8 worm cellular contexts compared by ENCODE assay signal in genomic region chrV:8359113-8359564, ce11.
A peak's percentile ranks its signal among the peaks of the same experiment; 100 is the strongest.
TF ChIP-seq lines count a peak whose summit lies in the region.

Gene mpdu-1, minus strand, starts transcription at chrV:8359163.

TF ChIP-seq in whole organism, L1 larva, 84 proteins besides CTCF, POLR2A, EP300 and RAD21 (continues in another document):
- TF ChIP-seq nhr-11 (tag; optimal IDR thresholded peaks at IDR 0.05; lab: Kevin White, UChicago), result no peak
- TF ChIP-seq unc-130 (tag; optimal IDR thresholded peaks at IDR 0.05; lab: Kevin White, UChicago), result peak; percentile 31
- TF ChIP-seq skn-1 (tag; optimal IDR thresholded peaks at IDR 0.05; lab: Kevin White, UChicago), result peak; percentile 22
- TF ChIP-seq zip-4 (GFP tag; optimal IDR thresholded peaks at IDR 0.05; lab: Kevin White, UChicago), result peak; percentile 3
- TF ChIP-seq snu-23 (GFP tag; optimal IDR thresholded peaks at IDR 0.05; lab: Kevin White, UChicago), result peak; percentile 76
- no peak for TF ChIP-seq nhr-237 (tag; optimal IDR thresholded peaks at IDR 0.05; lab: Kevin White, UChicago)
- TF ChIP-seq ces-1 (GFP tag; optimal IDR thresholded peaks at IDR 0.05; lab: Kevin White, UChicago), result no peak
- TF ChIP-seq lsy-2 (tag; optimal IDR thresholded peaks at IDR 0.05; lab: Kevin White, UChicago), result peak; percentile 82 to 83
- TF ChIP-seq mef-2 (tag; optimal IDR thresholded peaks at IDR 0.05; lab: Kevin White, UChicago), result no peak
- TF ChIP-seq fkh-4 (tag; optimal IDR thresholded peaks at IDR 0.05; lab: Kevin White, UChicago; ENCODE audit: borderline replicate concordance), result no peak
- TF ChIP-seq sptf-1 (tag; optimal IDR thresholded peaks at IDR 0.05; lab: Kevin White, UChicago), result no peak

TF ChIP-seq in whole organism, L2 larva, 48 proteins besides CTCF, POLR2A, EP300 and RAD21 (continues in another document):
- TF ChIP-seq mdl-1 (tag; optimal IDR thresholded peaks at IDR 0.05; lab: Kevin White, UChicago), result no peak
- TF ChIP-seq elt-3 (tag; optimal IDR thresholded peaks at IDR 0.05; lab: Kevin White, UChicago), result no peak
- no peak for TF ChIP-seq lin-39 (tag; optimal IDR thresholded peaks at IDR 0.05; lab: Kevin White, UChicago)
- TF ChIP-seq nhr-129 (tag; optimal IDR thresholded peaks at IDR 0.05; lab: Kevin White, UChicago), result no peak
- no peak for TF ChIP-seq mab-5 (tag; optimal IDR thresholded peaks at IDR 0.05; lab: Kevin White, UChicago)
- TF ChIP-seq nhr-11 (tag; optimal IDR thresholded peaks at IDR 0.05; lab: Kevin White, UChicago), result no peak
- TF ChIP-seq sma-3 (GFP tag; optimal IDR thresholded peaks at IDR 0.05; lab: Kevin White, UChicago), result peak; percentile 48
- peak; percentile 2 for TF ChIP-seq R02D3.7 (tag; optimal IDR thresholded peaks at IDR 0.05; lab: Kevin White, UChicago)
- peak; percentile 39 to 86 for TF ChIP-seq lsy-2 (tag; optimal IDR thresholded peaks at IDR 0.05; lab: Kevin White, UChicago)
- no peak for TF ChIP-seq elt-1 (tag; optimal IDR thresholded peaks at IDR 0.05; lab: Kevin White, UChicago)
- peak; percentile 61 for TF ChIP-seq F13H6.1 (tag; optimal IDR thresholded peaks at IDR 0.05; lab: Kevin White, UChicago)
- no peak for TF ChIP-seq ztf-1 (GFP tag; conservative IDR thresholded peaks at IDR 0.05; lab: Robert Waterston, UW)

TF ChIP-seq in whole organism, L3 larva, 47 proteins besides CTCF, POLR2A, EP300 and RAD21 (continues in another document):
- TF ChIP-seq nfya-1 (tag; optimal IDR thresholded peaks at IDR 0.05; lab: Kevin White, UChicago; ENCODE audit: insufficient read depth) (peak; percentile 63), skn-1 (tag; optimal IDR thresholded peaks at IDR 0.05; lab: Kevin White, UChicago) (no peak), aly-2 (tag; optimal IDR thresholded peaks at IDR 0.05; lab: Kevin White, UChicago) (no peak), lin-39 (tag; optimal IDR thresholded peaks at IDR 0.05; lab: Kevin White, UChicago) (no peak), R02D3.7 (tag; optimal IDR thresholded peaks at IDR 0.05; lab: Kevin White, UChicago) (peak; percentile 3), snpc-4 (tag; optimal IDR thresholded peaks at IDR 0.05; lab: Kevin White, UChicago) (peak; percentile 91), fkh-10 (GFP tag; optimal IDR thresholded peaks at IDR 0.05; lab: Kevin White, UChicago) (no peak), elt-2 (tag; optimal IDR thresholded peaks at IDR 0.05; lab: Kevin White, UChicago) (peak; percentile 82), tbx-2 (tag; optimal IDR thresholded peaks at IDR 0.05; lab: Kevin White, UChicago) (no peak), hmg-11 (tag; optimal IDR thresholded peaks at IDR 0.05; lab: Kevin White, UChicago) (peak; percentile 24), lsy-12 (tag; optimal IDR thresholded peaks at IDR 0.05; lab: Kevin White, UChicago) (no peak), ceh-9 (tag; optimal IDR thresholded peaks at IDR 0.05; lab: Kevin White, UChicago) (no peak)

TF ChIP-seq in whole organism, L4 larva, 104 proteins besides CTCF, POLR2A, EP300 and RAD21 (continues in another document):
- TF ChIP-seq mxl-2 (GFP tag; conservative IDR thresholded peaks at IDR 0.05; lab: Robert Waterston, UW), result no peak
- TF ChIP-seq hlh-30 (tag; optimal IDR thresholded peaks at IDR 0.05; lab: Kevin White, UChicago; ENCODE audit: insufficient read depth), result peak; percentile 36
- TF ChIP-seq php-3 (GFP tag; IDR thresholded peaks at IDR 0.05; lab: Robert Waterston, UW), result no peak; the same call in 1 of the 2 replicates
- no peak for TF ChIP-seq vab-7 (GFP tag; IDR thresholded peaks at IDR 0.05; lab: Robert Waterston, UW)
- no peak for TF ChIP-seq mxl-3 (GFP tag; optimal IDR thresholded peaks at IDR 0.05; lab: Kevin White, UChicago)
- TF ChIP-seq tag-97 (GFP tag; IDR thresholded peaks at IDR 0.05; lab: Robert Waterston, UW), result no peak
- TF ChIP-seq ztf-7 (tag; optimal IDR thresholded peaks at IDR 0.05; lab: Kevin White, UChicago), result peak; percentile 59
- TF ChIP-seq daf-19 (GFP tag; conservative IDR thresholded peaks at IDR 0.05; lab: Robert Waterston, UW), result no peak
- TF ChIP-seq nhr-42 (GFP tag; IDR thresholded peaks at IDR 0.05; lab: Robert Waterston, UW), result no peak
- TF ChIP-seq jun-1 (tag; optimal IDR thresholded peaks at IDR 0.05; lab: Kevin White, UChicago), result no peak
- peak; percentile 72 for TF ChIP-seq T20F7.1 (GFP tag; optimal IDR thresholded peaks at IDR 0.05; lab: Kevin White, UChicago)
- no peak for TF ChIP-seq Y5F2A.4 (GFP tag; optimal IDR thresholded peaks at IDR 0.05; lab: Kevin White, UChicago)

TF ChIP-seq in whole organism, late embryonic, 69 proteins besides CTCF, POLR2A, EP300 and RAD21:
- no peak for TF ChIP-seq ceh-24 (tag; optimal IDR thresholded peaks at IDR 0.05; lab: Kevin White, UChicago)
- TF ChIP-seq tbx-7 (tag; optimal IDR thresholded peaks at IDR 0.05; lab: Kevin White, UChicago), result no peak
- TF ChIP-seq nfya-1 (tag; optimal IDR thresholded peaks at IDR 0.05; lab: Kevin White, UChicago), result peak; percentile 27
- TF ChIP-seq elt-2 (tag; optimal IDR thresholded peaks at IDR 0.05; lab: Kevin White, UChicago), result peak; percentile 36
- TF ChIP-seq F13H6.1 (tag; optimal IDR thresholded peaks at IDR 0.05; lab: Kevin White, UChicago), result no peak

TF ChIP-seq in whole organism, midembryonic, 9 proteins besides CTCF, POLR2A, EP300 and RAD21:
- no peak for TF ChIP-seq cog-1 (tag; optimal IDR thresholded peaks at IDR 0.05; lab: Kevin White, UChicago)
- 0 out of 2 replicates have a peak, but pooled peaks have one; percentile 39 for TF ChIP-seq flt-1 (GFP tag; IDR thresholded peaks at IDR 0.05; lab: Robert Waterston, UW)

TF ChIP-seq in whole organism, mixed stage, embryonic, 35 proteins besides CTCF, POLR2A, EP300 and RAD21:
- TF ChIP-seq ceh-39 (tag; optimal IDR thresholded peaks at IDR 0.05; lab: Kevin White, UChicago) (no peak), ces-1 (GFP tag; optimal IDR thresholded peaks at IDR 0.05; lab: Kevin White, UChicago) (peak; percentile 49), sem-2 (GFP tag; optimal IDR thresholded peaks at IDR 0.05; lab: Kevin White, UChicago) (no peak), mep-1 (tag; optimal IDR thresholded peaks at IDR 0.05; lab: Kevin White, UChicago) (peak; percentile 45), lsy-2 (tag; optimal IDR thresholded peaks at IDR 0.05; lab: Kevin White, UChicago) (peak; percentile 23), mls-2 (tag; optimal IDR thresholded peaks at IDR 0.05; lab: Kevin White, UChicago) (no peak), elt-1 (tag; optimal IDR thresholded peaks at IDR 0.05; lab: Kevin White, UChicago; ENCODE audit: borderline replicate concordance, insufficient read depth) (no peak), pha-4 (tag; optimal IDR thresholded peaks at IDR 0.05; lab: Kevin White, UChicago) (peak; percentile 4), ham-2 (GFP tag; optimal IDR thresholded peaks at IDR 0.05; lab: Kevin White, UChicago) (no peak), unc-62 (GFP tag; optimal IDR thresholded peaks at IDR 0.05; lab: Kevin White, UChicago) (no peak), snpc-4 (tag; optimal IDR thresholded peaks at IDR 0.05; lab: Kevin White, UChicago) (no peak), nhr-28 (tag; optimal IDR thresholded peaks at IDR 0.05; lab: Kevin White, UChicago) (no peak)
TF ChIP-seq in whole organism, mixed stage, embryonic: peak in this region for 4.

TF ChIP-seq in whole organism, young adult, 124 proteins besides CTCF, POLR2A, EP300 and RAD21 (continues in another document):
- TF ChIP-seq chd-7 (tag; optimal IDR thresholded peaks at IDR 0.05; lab: Kevin White, UChicago) (no peak), dpl-1 (GFP tag; optimal IDR thresholded peaks at IDR 0.05; lab: Kevin White, UChicago) (peak; percentile 28), B0035.1 (tag; optimal IDR thresholded peaks at IDR 0.05; lab: Kevin White, UChicago) (no peak), unc-130 (GFP tag; optimal IDR thresholded peaks at IDR 0.05; lab: Kevin White, UChicago) (no peak), F55B11.4 (tag; optimal IDR thresholded peaks at IDR 0.05; lab: Kevin White, UChicago; ENCODE audit: borderline replicate concordance, insufficient read depth) (no peak), nhr-80 (tag; optimal IDR thresholded peaks at IDR 0.05; lab: Kevin White, UChicago) (peak; percentile 67), zfh-2 (GFP tag; conservative IDR thresholded peaks at IDR 0.05; lab: Robert Waterston, UW) (no peak), nhr-27 (tag; optimal IDR thresholded peaks at IDR 0.05; lab: Kevin White, UChicago) (no peak), T07F8.4 (tag; optimal IDR thresholded peaks at IDR 0.05; lab: Kevin White, UChicago) (no peak), mcd-1 (GFP tag; IDR thresholded peaks at IDR 0.05; lab: Robert Waterston, UW) (no peak; the same call in 1 of the 2 replicates), snpc-3.4 (tag; optimal IDR thresholded peaks at IDR 0.05; lab: Kevin White, UChicago) (peak; percentile 52), dpff-1 (tag; optimal IDR thresholded peaks at IDR 0.05; lab: Kevin White, UChicago) (no peak), rpc-1 (optimal IDR thresholded peaks at IDR 0.05; lab: Kevin White, UChicago) (no peak), rpc-1 (tag; optimal IDR thresholded peaks at IDR 0.05; lab: Kevin White, UChicago) (no peak), lin-40 (tag; optimal IDR thresholded peaks at IDR 0.05; lab: Kevin White, UChicago) (peak; percentile 67), him-1 (tag; optimal IDR thresholded peaks at IDR 0.05; lab: Kevin White, UChicago) (peak; percentile 21), nfya-2 (GFP tag; IDR thresholded peaks at IDR 0.05; lab: Robert Waterston, UW) (no peak), hsf-1 (GFP tag; IDR thresholded peaks at IDR 0.05; lab: Robert Waterston, UW) (no peak), F37B4.10 (GFP tag; IDR thresholded peaks at IDR 0.05; lab: Robert Waterston, UW) (no peak), F57C9.4 (tag; optimal IDR thresholded peaks at IDR 0.05; lab: Kevin White, UChicago) (no peak), F57A8.1 (GFP tag; optimal IDR thresholded peaks at IDR 0.05; lab: Kevin White, UChicago) (no peak), rec-8 (tag; optimal IDR thresholded peaks at IDR 0.05; lab: Kevin White, UChicago) (no peak), egl-18 (GFP tag; IDR thresholded peaks at IDR 0.05; lab: Robert Waterston, UW) (no peak), snpc-1.3 (tag; optimal IDR thresholded peaks at IDR 0.05; lab: Kevin White, UChicago; ENCODE audit: insufficient read depth) (peak; percentile 20), efl-1 (GFP tag; optimal IDR thresholded peaks at IDR 0.05; lab: Kevin White, UChicago) (peak; percentile 26), ceh-58 (GFP tag; IDR thresholded peaks at IDR 0.05; lab: Robert Waterston, UW) (no peak), Y53G8AR.9 (GFP tag; conservative IDR thresholded peaks at IDR 0.05; lab: Robert Waterston, UW) (no peak), ccch-3 (GFP tag; optimal IDR thresholded peaks at IDR 0.05; lab: Kevin White, UChicago) (no peak), snpc-4 (GFP tag; optimal IDR thresholded peaks at IDR 0.05; lab: Kevin White, UChicago) (peak; percentile 28), snpc-4 (tag; optimal IDR thresholded peaks at IDR 0.05; lab: Kevin White, UChicago) (peak in 2 of 4 experiments; percentile 72 to 82), akir-1 (GFP tag; optimal IDR thresholded peaks at IDR 0.05; lab: Kevin White, UChicago) (no peak), xnd-1 (tag; optimal IDR thresholded peaks at IDR 0.05; lab: Kevin White, UChicago) (peak; percentile 29), sdz-38 (tag; optimal IDR thresholded peaks at IDR 0.05; lab: Kevin White, UChicago) (no peak)
